Fruit fly (Drosophila melanogaster) whole organism, embryonic: Measurements from ENCODE around the gene CG33647.

ENCODE experiments used
- Bteb2 ChIP-seq: fragments of 200-800 bp; sonication (Bioruptor generic); optimal IDR thresholded peaks from 2 replicates; lab custom pipeline; 2016; ENCODE audit warnings: missing biosample characterization, missing genetic modification characterization
- CG10209 ChIP-seq: fragments of 200-800 bp; sonication (Bioruptor generic); optimal IDR thresholded peaks from 3 replicates; lab custom pipeline; 2017; ENCODE audit warnings: missing biosample characterization, mild to moderate bottlenecking, missing genetic modification characterization, missing genetic modification reagents
- CG11398 ChIP-seq: fragments of 200-800 bp; sonication (Bioruptor generic); optimal IDR thresholded peaks from 2 replicates; lab custom pipeline; 2016; ENCODE audit warnings: missing biosample characterization, missing genetic modification characterization
- CG11504 ChIP-seq: fragments of 200-800 bp; sonication (Bioruptor generic); optimal IDR thresholded peaks from 3 replicates; lab custom pipeline; 2019; ENCODE audit warnings: missing biosample characterization, mild to moderate bottlenecking, missing genetic modification characterization, moderate library complexity
- CG11695 ChIP-seq: fragments of 200-800 bp; sonication (Bioruptor generic); IDR thresholded peaks from 3 replicates; pipeline ENCODE4 v1.3.6; 2022; ENCODE audit warnings: missing biosample characterization, missing genetic modification characterization
- CG11723 ChIP-seq: fragments of 200-800 bp; sonication (Bioruptor generic); optimal IDR thresholded peaks from 2 replicates; lab custom pipeline; 2017; ENCODE audit warnings: missing biosample characterization, mild to moderate bottlenecking, missing genetic modification characterization
- CG12071 ChIP-seq: fragments of 200-800 bp; sonication (Bioruptor generic); optimal IDR thresholded peaks from 3 replicates; lab custom pipeline; 2018; ENCODE audit warnings: missing biosample characterization, mild to moderate bottlenecking, missing genetic modification characterization
- CG12219 ChIP-seq: fragments of 200-800 bp; sonication (Bioruptor generic); optimal IDR thresholded peaks from 3 replicates; lab custom pipeline; 2018; ENCODE audit warnings: missing biosample characterization, mild to moderate bottlenecking, missing genetic modification characterization
- CG1233 ChIP-seq: fragments of 200-800 bp; sonication (Bioruptor generic); optimal IDR thresholded peaks from 4 replicates; lab custom pipeline; 2018; ENCODE audit warnings: missing biosample characterization, mild to moderate bottlenecking, missing genetic modification characterization
- CG12744 ChIP-seq: fragments of 200-800 bp; sonication (Bioruptor generic); optimal IDR thresholded peaks from 2 replicates; lab custom pipeline; 2016; ENCODE audit warnings: missing biosample characterization, missing genetic modification characterization
- CG17359 ChIP-seq: fragments of 200-800 bp; sonication (Bioruptor generic); optimal IDR thresholded peaks from 3 replicates; lab custom pipeline; 2018; ENCODE audit warnings: missing biosample characterization, mild to moderate bottlenecking, missing genetic modification characterization, moderate library complexity
- CG17568 ChIP-seq: fragments of 200-800 bp; sonication (Bioruptor generic); optimal IDR thresholded peaks from 2 replicates; lab custom pipeline; 2018; ENCODE audit warnings: missing biosample characterization, mild to moderate bottlenecking, missing genetic modification characterization, moderate library complexity
- CG18262 ChIP-seq: fragments of 200-800 bp; optimal IDR thresholded peaks from 3 replicates; lab custom pipeline; 2019; ENCODE audit warnings: missing biosample characterization, mild to moderate bottlenecking, missing genetic modification characterization, moderate library complexity
- CG1832 ChIP-seq: fragments of 200-800 bp; sonication (Bioruptor generic); optimal IDR thresholded peaks from 2 replicates; lab custom pipeline; 2017; ENCODE audit warnings: missing biosample characterization, mild to moderate bottlenecking, missing genetic modification characterization, inconsistent platforms
- CG2875 ChIP-seq: fragments of 200-800 bp; sonication (Bioruptor generic); optimal IDR thresholded peaks from 2 replicates; lab custom pipeline; 2017; ENCODE audit warnings: missing biosample characterization, mild to moderate bottlenecking, missing genetic modification characterization, missing genetic modification reagents
- CG31365 ChIP-seq: fragments of 200-800 bp; sonication (Bioruptor generic); optimal IDR thresholded peaks from 2 replicates; lab custom pipeline; 2018; ENCODE audit warnings: missing biosample characterization, mild to moderate bottlenecking, missing genetic modification characterization
- CG3838 ChIP-seq: fragments of 200-800 bp; sonication (Bioruptor generic); optimal IDR thresholded peaks from 3 replicates; lab custom pipeline; 2016; ENCODE audit warnings: missing biosample characterization, missing genetic modification characterization
- CG4328 ChIP-seq: fragments of 200-800 bp; sonication (Bioruptor generic); optimal IDR thresholded peaks from 3 replicates; lab custom pipeline; 2017; ENCODE audit warnings: missing biosample characterization, missing genetic modification reagents, missing genetic modification characterization
- CG4820 ChIP-seq: fragments of 200-800 bp; sonication (Bioruptor generic); optimal IDR thresholded peaks from 3 replicates; lab custom pipeline; 2016; ENCODE audit warnings: missing biosample characterization, missing genetic modification characterization
- CG5180 ChIP-seq: fragments of 200-800 bp; sonication (Bioruptor generic); optimal IDR thresholded peaks from 3 replicates; lab custom pipeline; 2017; ENCODE audit warnings: missing biosample characterization, missing genetic modification characterization, mild to moderate bottlenecking, moderate library complexity, missing genetic modification reagents
- CG6654 ChIP-seq: fragments of 200-800 bp; sonication (Bioruptor generic); optimal IDR thresholded peaks from 2 replicates; lab custom pipeline; 2017; ENCODE audit warnings: missing biosample characterization, mild to moderate bottlenecking, missing genetic modification characterization
- CG8290 ChIP-seq, 3 experiments: fragments of 200-800 bp; sonication (Bioruptor generic); optimal IDR thresholded peaks; 2 replicates each; lab custom pipeline; 2016 to 2019; ENCODE audit warnings: missing biosample characterization in 3 of 3, missing genetic modification characterization in 3 of 3, mild to moderate bottlenecking in 2 of 3, moderate library complexity in 1 of 3
- CG8924 ChIP-seq: fragments of 200-800 bp; optimal IDR thresholded peaks from 3 replicates; lab custom pipeline; 2019; ENCODE audit warnings: missing biosample characterization, mild to moderate bottlenecking, missing genetic modification characterization, moderate library complexity
- D19A ChIP-seq: fragments of 200-800 bp; optimal IDR thresholded peaks from 3 replicates; lab custom pipeline; 2019; ENCODE audit warnings: missing biosample characterization, mild to moderate bottlenecking, missing genetic modification characterization, moderate library complexity
- Hmx ChIP-seq: fragments of 200-800 bp; sonication (Bioruptor generic); optimal IDR thresholded peaks from 2 replicates; lab custom pipeline; 2016; ENCODE audit warnings: missing biosample characterization, missing genetic modification characterization
- Hr39 ChIP-seq: fragments of >200 bp; optimal IDR thresholded peaks from 2 replicates; lab custom pipeline; 2017
- MTF-1 ChIP-seq: fragments of 200-800 bp; sonication (Bioruptor generic); optimal IDR thresholded peaks from 2 replicates; lab custom pipeline; 2018; ENCODE audit warnings: missing biosample characterization, mild to moderate bottlenecking, missing genetic modification characterization, borderline replicate concordance
- NC2α ChIP-seq: fragments of 200-800 bp; sonication (Bioruptor generic); optimal IDR thresholded peaks from 2 replicates; lab custom pipeline; 2016; ENCODE audit warnings: missing biosample characterization, missing genetic modification characterization
- Oaz ChIP-seq: fragments of 200-800 bp; sonication (Bioruptor generic); IDR thresholded peaks from 2 replicates; pipeline ENCODE4 v1.3.6; 2022; ENCODE audit warnings: missing biosample characterization, missing genetic modification characterization
- Rx ChIP-seq: fragments of 200-800 bp; sonication (Bioruptor generic); IDR thresholded peaks from 2 replicates; pipeline ENCODE4 v1.3.6; 2022; ENCODE audit warnings: missing biosample characterization, missing genetic modification characterization
- Six4 ChIP-seq: fragments of 200-800 bp; sonication (Bioruptor generic); optimal IDR thresholded peaks from 2 replicates; lab custom pipeline; 2016; ENCODE audit warnings: missing biosample characterization, missing genetic modification characterization
- Sox100B ChIP-seq: fragments of 200-800 bp; sonication (Bioruptor generic); optimal IDR thresholded peaks from 3 replicates; lab custom pipeline; 2018; ENCODE audit warnings: missing biosample characterization, mild to moderate bottlenecking, missing genetic modification characterization
- Sry-β ChIP-seq: fragments of 200-800 bp; sonication (Bioruptor generic); optimal IDR thresholded peaks from 2 replicates; lab custom pipeline; 2018; ENCODE audit warnings: missing biosample characterization, mild to moderate bottlenecking, missing genetic modification characterization, moderate library complexity
- bowl ChIP-seq: fragments of 200-800 bp; sonication (Bioruptor generic); IDR thresholded peaks from 2 replicates; pipeline ENCODE4 v1.3.6; 2022; ENCODE audit warnings: missing biosample characterization, missing genetic modification characterization
- disco-r ChIP-seq: fragments of 200-800 bp; sonication (Bioruptor generic); optimal IDR thresholded peaks from 2 replicates; lab custom pipeline; 2016; ENCODE audit warnings: missing biosample characterization, missing genetic modification characterization
- dmrt11E ChIP-seq: fragments of 200-800 bp; sonication (Bioruptor generic); optimal IDR thresholded peaks from 3 replicates; lab custom pipeline; 2018; ENCODE audit warnings: missing biosample characterization, mild to moderate bottlenecking, missing genetic modification characterization, moderate library complexity
- dmrt99B ChIP-seq: fragments of 200-800 bp; sonication (Bioruptor generic); optimal IDR thresholded peaks from 2 replicates; lab custom pipeline; 2018; ENCODE audit warnings: missing biosample characterization, mild to moderate bottlenecking, missing genetic modification characterization, moderate library complexity
- gem ChIP-seq: fragments of 200-800 bp; sonication (Bioruptor generic); optimal IDR thresholded peaks from 2 replicates; lab custom pipeline; 2019; ENCODE audit warnings: missing biosample characterization, mild to moderate bottlenecking, missing genetic modification characterization, moderate library complexity
- insv ChIP-seq, 2 experiments: fragments of 200-800 bp; sonication (Bioruptor generic); optimal IDR thresholded peaks; 3 replicates each; lab custom pipeline; 2016 to 2018; ENCODE audit warnings: missing biosample characterization in 2 of 2, missing genetic modification characterization in 2 of 2
- lab ChIP-seq: fragments of 200-800 bp; sonication (Bioruptor generic); optimal IDR thresholded peaks from 3 replicates; lab custom pipeline; 2017; ENCODE audit warnings: missing biosample characterization, missing genetic modification characterization, mild to moderate bottlenecking, moderate library complexity, missing genetic modification reagents
- lilli ChIP-seq: fragments of 200-800 bp; sonication (Bioruptor generic); optimal IDR thresholded peaks from 3 replicates; lab custom pipeline; 2016; ENCODE audit warnings: missing biosample characterization, missing genetic modification characterization
- oc ChIP-seq: fragments of 200-800 bp; sonication (Bioruptor generic); optimal IDR thresholded peaks from 2 replicates; lab custom pipeline; 2018; ENCODE audit warnings: missing biosample characterization, mild to moderate bottlenecking, missing genetic modification characterization, moderate library complexity
- otp ChIP-seq: fragments of 200-800 bp; sonication (Bioruptor generic); IDR thresholded peaks from 3 replicates; pipeline ENCODE4, ENCODE4 v1.3.6; 2022; ENCODE audit warnings: missing biosample characterization, missing genetic modification characterization
- sc ChIP-seq, 3 experiments: fragments of >200 bp in 2 of 3; fragments of 200-800 bp in 1 of 3; sonication (Bioruptor generic) in 1 of 3; optimal IDR thresholded peaks; 2 replicates in 2 of 3; 3 replicates in 1 of 3; lab custom pipeline; 2017; ENCODE audit warnings: mild to moderate bottlenecking in 1 of 3, missing biosample characterization in 1 of 3, missing genetic modification characterization in 1 of 3, missing genetic modification reagents in 1 of 3
- sug ChIP-seq: fragments of 200-800 bp; optimal IDR thresholded peaks from 2 replicates; lab custom pipeline; 2019; ENCODE audit warnings: missing biosample characterization, mild to moderate bottlenecking, missing genetic modification characterization, moderate library complexity
- tgo ChIP-seq: fragments of 200-800 bp; sonication (Bioruptor generic); IDR thresholded peaks from 3 replicates; pipeline ENCODE4 v1.3.6; 2022; ENCODE audit warnings: missing biosample characterization, missing genetic modification characterization
- tx ChIP-seq: fragments of 200-800 bp; sonication (Bioruptor generic); optimal IDR thresholded peaks from 2 replicates; lab custom pipeline; 2016; ENCODE audit warnings: missing biosample characterization, missing genetic modification characterization
- wek ChIP-seq: fragments of 200-800 bp; sonication (Bioruptor generic); optimal IDR thresholded peaks from 3 replicates; lab custom pipeline; 2018; ENCODE audit warnings: missing biosample characterization, mild to moderate bottlenecking, missing genetic modification characterization, moderate library complexity

CG33647 gene

DNA sequence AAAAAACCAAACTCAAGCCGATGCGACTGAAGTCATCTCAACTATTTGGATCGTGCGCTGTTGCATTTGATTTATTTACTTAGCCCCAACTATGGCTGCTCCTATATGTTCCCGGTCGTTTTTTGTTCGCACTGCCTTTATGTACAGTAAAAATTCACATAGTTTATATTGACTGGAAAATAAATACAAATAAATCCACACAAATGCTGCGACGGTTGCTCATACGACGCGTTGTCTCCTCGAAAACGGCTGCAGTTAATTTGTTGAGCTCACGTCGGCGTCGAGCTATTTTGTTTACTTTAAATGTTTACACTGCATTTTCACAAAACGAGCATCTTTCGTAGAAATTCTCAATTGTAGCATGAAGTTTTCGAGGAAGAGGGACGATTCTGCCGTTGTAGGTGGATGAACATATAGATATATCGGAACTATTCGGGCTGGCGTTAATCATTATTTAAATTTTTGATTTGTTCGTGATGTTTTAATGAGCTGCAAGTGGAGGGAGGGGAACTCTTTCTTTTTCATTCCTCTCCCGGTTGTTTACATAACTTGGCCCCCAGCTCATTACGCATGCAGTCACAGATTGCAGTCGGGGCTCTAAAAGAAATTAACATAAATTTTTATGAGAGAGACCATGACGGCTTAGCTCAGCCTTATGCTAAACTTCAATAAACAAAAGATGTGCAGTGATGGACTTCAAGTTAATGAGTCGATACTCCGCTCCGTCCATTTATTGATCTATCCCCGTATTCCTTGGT is 44.1 kb upstream of the CG33647 start (continued):
- TF ChIP-seq sc (optimal IDR thresholded peaks at IDR 0.05; lab: Kevin White, UChicago) (no peak), sc (GFP tag; optimal IDR thresholded peaks at IDR 0.05; lab: Kevin White, UChicago) (peak; percentile 17), CG12071 (GFP tag; lab: Kevin White, UChicago) (peak; percentile 40), CG6654 (GFP tag; lab: Kevin White, UChicago) (no peak), oc (tag; lab: Kevin White, UChicago) (peak; percentile 27), CG18262 (tag; lab: Kevin White, UChicago) (peak; percentile 34), CG11398 (no peak), Hr39 (no peak), CG10209 (GFP tag; lab: Kevin White, UChicago) (no peak), lab (GFP tag; lab: Kevin White, UChicago) (peak; percentile 0), gem (tag; lab: Kevin White, UChicago) (peak; percentile 14), CG31365 (tag; lab: Kevin White, UChicago) (peak; percentile 14), CG5180 (peak; percentile 48), lilli (GFP tag; lab: Kevin White, UChicago) (no peak), Bteb2 (GFP tag; lab: Kevin White, UChicago) (no peak), tx (GFP tag; lab: Kevin White, UChicago) (no peak), CG11504 (tag; lab: Kevin White, UChicago) (peak; percentile 21), Hmx (no peak), NC2α (GFP tag; lab: Kevin White, UChicago) (no peak), wek (GFP tag; lab: Kevin White, UChicago) (peak; percentile 50), MTF-1 (GFP tag; lab: Kevin White, UChicago) (peak; percentile 18), CG1233 (peak; percentile 21), CG4820 (GFP tag; lab: Kevin White, UChicago) (no peak), disco-r (no peak), Oaz (GFP tag; lab: Robert Waterston, UW) (no peak), CG11723 (GFP tag; lab: Kevin White, UChicago) (peak; percentile 13), CG8290 (GFP tag; optimal IDR thresholded peaks at IDR 0.05; lab: Kevin White, UChicago) (no peak), CG8290 (tag; optimal IDR thresholded peaks at IDR 0.05; lab: Kevin White, UChicago) (peak in 1 of 2 experiments; percentile 18), CG12219 (GFP tag; lab: Kevin White, UChicago) (peak; percentile 13), CG12744 (GFP tag; lab: Kevin White, UChicago) (no peak), CG3838 (GFP tag; lab: Kevin White, UChicago) (no peak), otp (GFP tag; lab: Robert Waterston, UW) (peak; percentile 70; the same call in 1 of the 3 replicates), tgo (GFP tag; lab: Robert Waterston, UW) (no peak), dmrt99B (tag; lab: Kevin White, UChicago) (peak; percentile 30), insv (GFP tag; optimal IDR thresholded peaks at IDR 0.05; lab: Kevin White, UChicago) (no peak), dmrt11E (tag; lab: Kevin White, UChicago) (no peak), CG2875 (GFP tag; lab: Kevin White, UChicago) (peak; percentile 31), bowl (GFP tag; lab: Robert Waterston, UW) (no peak), sug (no peak), CG17359 (tag; lab: Kevin White, UChicago) (peak; percentile 21), CG1832 (GFP tag; lab: Kevin White, UChicago) (no peak), Sox100B (GFP tag; lab: Kevin White, UChicago) (peak; percentile 66), CG4328 (GFP tag; lab: Kevin White, UChicago) (peak; percentile 31), D19A (tag; lab: Kevin White, UChicago) (peak; percentile 17), Sry-β (GFP tag; lab: Kevin White, UChicago) (peak; percentile 1), Six4 (no peak), Rx (GFP tag; lab: Robert Waterston, UW) (no peak), CG8924 (tag; lab: Kevin White, UChicago) (peak; percentile 29), CG11695 (GFP tag; lab: Robert Waterston, UW) (0 out of 3 replicates have a peak, but pooled peaks have one; percentile 16), CG17568 (peak; percentile 21)
